Fruit fly (Drosophila melanogaster): Measurements from ENCODE around the gene CG11722.

CG11722 gene

dm6 chr3R:10081469-10082111 is 36.2 kb upstream of the CG11722 start:
- no peak for TF ChIP-seq rn (GFP tag; IDR thresholded peaks at IDR 0.05)
- peak; percentile 6 for TF ChIP-seq CG17806 (tag; optimal IDR thresholded peaks at IDR 0.05)
- peak; percentile 53; the same call in 1 of the 3 replicates for TF ChIP-seq CG4496 (GFP tag; IDR thresholded peaks at IDR 0.05)
- peak; percentile 28 for TF ChIP-seq EcR (GFP tag; optimal IDR thresholded peaks at IDR 0.05)
- no peak for TF ChIP-seq Ets98B (GFP tag; IDR thresholded peaks at IDR 0.05)
- peak; percentile 7 for TF ChIP-seq CG15710 (tag; optimal IDR thresholded peaks at IDR 0.05)
- peak; percentile 9; the same call in 1 of the 3 replicates for TF ChIP-seq fd96Ca (GFP tag; IDR thresholded peaks at IDR 0.05)
- no peak for TF ChIP-seq Pif1B (GFP tag; optimal IDR thresholded peaks at IDR 0.05)

dm6 chr3R:10080699-10081098 is 35.4 kb upstream of the CG11722 start:
- peak; percentile 87 for TF ChIP-seq EcR (GFP tag; optimal IDR thresholded peaks at IDR 0.05)
- TF ChIP-seq CG4496 (GFP tag; IDR thresholded peaks at IDR 0.05) = 0 out of 3 replicates have a peak, but pooled peaks have one; percentile 35
- 0 out of 2 replicates have a peak, but pooled peaks have one; percentile 28 for TF ChIP-seq CG32121 (GFP tag; IDR thresholded peaks at IDR 0.05)
- TF ChIP-seq CG13204 (GFP tag; optimal IDR thresholded peaks at IDR 0.05) = no peak

dm6 chr3R:10079267-10079987 is 34.1 kb upstream of the CG11722 start:
- TF ChIP-seq CG13204 (GFP tag; optimal IDR thresholded peaks at IDR 0.05) (no peak), Pif1A (GFP tag; optimal IDR thresholded peaks at IDR 0.05) (peak; percentile 66), CG10348 (GFP tag; IDR thresholded peaks at IDR 0.05) (peak; percentile 57), CG9948 (tag; optimal IDR thresholded peaks at IDR 0.05) (peak; percentile 81), EcR (GFP tag; optimal IDR thresholded peaks at IDR 0.05) (peak; percentile 32), D1 (tag; optimal IDR thresholded peaks at IDR 0.05) (no peak), fd96Ca (GFP tag; IDR thresholded peaks at IDR 0.05) (no peak), CG12605 (GFP tag; IDR thresholded peaks at IDR 0.05) (peak; percentile 58), Pif1B (GFP tag; optimal IDR thresholded peaks at IDR 0.05) (peak; percentile 29), CG15710 (tag; optimal IDR thresholded peaks at IDR 0.05) (peak; percentile 70), CG32121 (GFP tag; IDR thresholded peaks at IDR 0.05) (peak; percentile 88), CG4496 (GFP tag; IDR thresholded peaks at IDR 0.05) (peak; percentile 87), Ets98B (GFP tag; IDR thresholded peaks at IDR 0.05) (peak; percentile 85), CG17806 (tag; optimal IDR thresholded peaks at IDR 0.05) (peak; percentile 81), gl (tag; optimal IDR thresholded peaks at IDR 0.05) (peak; percentile 37), CG8159 (tag; optimal IDR thresholded peaks at IDR 0.05) (peak; percentile 71), CG34367 (tag; optimal IDR thresholded peaks at IDR 0.05) (peak; percentile 78), rn (GFP tag; IDR thresholded peaks at IDR 0.05) (peak; percentile 54; the same call in 1 of the 2 replicates), Snoo (tag; optimal IDR thresholded peaks at IDR 0.05) (peak; percentile 24), CG8301 (tag; optimal IDR thresholded peaks at IDR 0.05) (peak; percentile 64), CG14655 (GFP tag; optimal IDR thresholded peaks at IDR 0.05) (peak; percentile 54)

DNA sequence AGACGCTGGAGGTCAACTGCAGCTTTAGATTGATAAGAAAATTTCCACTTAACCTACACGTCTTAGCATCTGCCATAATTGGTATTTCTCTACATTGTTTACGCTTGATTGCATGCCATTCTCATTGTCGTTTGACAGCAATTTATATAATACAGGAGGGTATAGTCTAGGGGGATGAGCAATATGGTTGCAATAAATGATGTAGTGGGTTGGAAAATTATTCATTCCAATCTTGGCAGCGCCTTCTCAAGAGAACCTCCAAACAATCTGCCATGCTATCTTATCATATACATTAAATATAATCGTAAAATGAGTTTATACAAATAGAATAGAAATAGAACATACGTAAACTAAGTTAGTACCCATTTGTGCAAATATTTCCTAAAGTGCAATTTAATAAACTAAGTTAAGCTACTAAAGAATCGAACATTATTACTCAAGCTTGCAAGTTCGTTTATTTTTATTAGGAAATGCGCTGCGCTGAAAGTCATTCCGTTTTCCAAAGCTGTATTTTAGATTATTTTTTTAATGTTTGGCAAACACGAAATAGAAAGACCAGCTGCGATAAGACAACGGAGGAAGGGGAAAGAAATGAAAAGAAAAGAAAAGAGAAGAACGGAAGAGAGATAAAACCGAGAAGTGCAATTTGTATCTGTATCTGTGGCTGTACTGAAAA is 33.3 kb upstream of the CG11722 start:
- TF ChIP-seq Pif1B (GFP tag; optimal IDR thresholded peaks at IDR 0.05) = no peak

DNA sequence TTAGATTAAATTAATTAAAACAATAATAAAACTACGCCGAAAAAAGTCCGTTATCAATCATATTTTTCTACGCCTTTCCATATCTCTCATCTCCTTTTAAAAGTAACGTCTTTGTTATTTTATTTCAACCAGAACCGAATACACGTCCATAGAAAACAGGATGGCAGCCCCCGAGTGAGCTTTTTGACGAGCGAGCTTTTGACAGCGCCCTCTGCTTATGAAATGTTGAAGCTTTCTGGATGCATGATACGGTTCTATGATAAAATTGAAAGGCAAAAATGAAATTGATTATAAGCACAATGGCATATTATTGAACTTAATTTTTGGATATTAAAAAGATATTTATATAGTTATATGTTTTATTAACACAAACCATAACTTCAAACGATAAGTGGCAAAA is 31.3 kb upstream of the CG11722 start:
- TF ChIP-seq CG8159 (tag; optimal IDR thresholded peaks at IDR 0.05) = no peak
- TF ChIP-seq Pif1A (GFP tag; optimal IDR thresholded peaks at IDR 0.05) = no peak
- TF ChIP-seq Pif1B (GFP tag; optimal IDR thresholded peaks at IDR 0.05) = no peak
- TF ChIP-seq rn (GFP tag; IDR thresholded peaks at IDR 0.05) = no peak
- no peak for TF ChIP-seq CG12605 (GFP tag; IDR thresholded peaks at IDR 0.05)
- peak; percentile 21 for TF ChIP-seq D1 (tag; optimal IDR thresholded peaks at IDR 0.05)
- TF ChIP-seq CG15710 (tag; optimal IDR thresholded peaks at IDR 0.05) = no peak
- TF ChIP-seq CG8301 (tag; optimal IDR thresholded peaks at IDR 0.05) = no peak

DNA sequence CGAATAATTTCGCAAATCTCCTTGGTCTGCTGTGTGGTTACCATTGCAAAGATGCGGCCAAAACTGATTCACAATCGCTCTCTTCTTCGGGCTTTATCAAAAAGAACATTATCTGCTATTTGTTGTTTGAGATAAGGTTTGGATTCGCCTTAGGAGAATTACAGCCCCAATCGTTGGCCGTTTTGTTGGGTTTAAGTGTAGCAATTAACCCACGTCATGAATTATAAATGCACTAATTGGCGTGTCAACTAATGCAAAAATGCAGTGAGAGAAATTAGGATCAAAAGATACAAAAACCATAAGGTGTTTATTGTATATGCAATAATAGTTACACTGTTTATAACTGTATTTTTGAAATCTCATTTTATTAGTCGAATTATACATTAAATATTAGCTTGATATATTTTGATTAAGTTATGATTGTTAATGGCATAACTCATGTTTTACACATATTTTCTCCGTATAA is 30.0 kb upstream of the CG11722 start, which contains the start of gene Alp13:
Gene Alp13 (minus strand): TSS at position 51 of the 466 bp plus-strand sequence.
- no peak for TF ChIP-seq CG12605 (GFP tag; IDR thresholded peaks at IDR 0.05)
- TF ChIP-seq gl (tag; optimal IDR thresholded peaks at IDR 0.05) = no peak
- no peak for TF ChIP-seq CG34367 (tag; optimal IDR thresholded peaks at IDR 0.05)
- no peak for TF ChIP-seq Pif1B (GFP tag; optimal IDR thresholded peaks at IDR 0.05)
- TF ChIP-seq CG13204 (GFP tag; optimal IDR thresholded peaks at IDR 0.05) = no peak
- TF ChIP-seq Snoo (tag; optimal IDR thresholded peaks at IDR 0.05) = no peak
- no peak for TF ChIP-seq Ets98B (GFP tag; IDR thresholded peaks at IDR 0.05)
- no peak for TF ChIP-seq CG9948 (tag; optimal IDR thresholded peaks at IDR 0.05)
- no peak for TF ChIP-seq CG10348 (GFP tag; IDR thresholded peaks at IDR 0.05)
- no peak for TF ChIP-seq CG32121 (GFP tag; IDR thresholded peaks at IDR 0.05)
- no peak for TF ChIP-seq CG17806 (tag; optimal IDR thresholded peaks at IDR 0.05)
- TF ChIP-seq CG4496 (GFP tag; IDR thresholded peaks at IDR 0.05) = no peak
- no peak for TF ChIP-seq CG15710 (tag; optimal IDR thresholded peaks at IDR 0.05)
- TF ChIP-seq Pif1A (GFP tag; optimal IDR thresholded peaks at IDR 0.05) = no peak
- no peak for TF ChIP-seq rn (GFP tag; IDR thresholded peaks at IDR 0.05)
